Worm (Caenorhabditis elegans): Measurements from ENCODE around the gene M02F4.1.

Gene M02F4.1

DNA sequence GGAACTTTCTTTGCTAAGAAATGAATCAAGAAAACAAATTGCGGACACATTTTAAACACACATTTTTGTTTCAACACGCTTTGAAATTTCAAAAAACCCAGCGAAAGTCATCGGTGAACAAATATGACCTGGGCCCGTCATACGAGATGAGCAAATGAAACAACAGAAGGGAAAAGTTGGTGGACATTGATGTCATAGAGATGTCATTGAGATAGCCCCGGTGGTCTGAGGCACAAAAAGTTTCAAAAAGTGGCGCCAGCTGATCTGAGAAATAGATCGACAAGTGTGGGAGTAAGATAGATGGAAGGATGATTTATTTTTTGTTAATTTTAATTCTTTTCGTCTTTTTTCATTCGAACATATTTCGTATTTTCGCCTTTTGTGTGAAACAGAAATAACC lies 19.8 kb upstream of the M02F4.1 start:
- no peak for TF ChIP-seq nhr-237 (tag; optimal IDR thresholded peaks at IDR 0.05)
- peak; percentile 3 for TF ChIP-seq elt-1 (tag; optimal IDR thresholded peaks at IDR 0.05)

DNA sequence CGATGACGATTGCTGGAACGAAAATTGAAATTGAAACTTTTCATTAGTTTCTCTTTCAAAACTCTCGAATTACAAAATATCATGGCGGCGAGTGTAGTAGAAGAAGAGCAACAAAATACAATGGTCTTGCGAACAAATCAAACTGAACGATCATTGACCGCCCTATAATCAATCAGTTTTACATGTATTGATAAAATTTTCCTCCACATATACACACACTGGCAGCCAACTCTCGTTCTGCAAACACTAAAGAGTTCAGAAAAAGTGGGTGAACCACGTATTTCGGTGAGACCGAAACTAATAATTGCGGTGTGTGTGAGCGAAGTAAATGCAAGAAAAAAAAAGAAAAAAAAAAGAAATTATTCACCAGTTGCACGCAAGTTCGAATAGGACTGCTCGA lies 18.3 kb upstream of the M02F4.1 start:
- TF ChIP-seq elt-2 (tag; optimal IDR thresholded peaks at IDR 0.05), result peak; percentile 36
- no peak for TF ChIP-seq nfya-1 (tag; optimal IDR thresholded peaks at IDR 0.05; ENCODE audit: insufficient read depth)
- TF ChIP-seq elt-1 (tag; optimal IDR thresholded peaks at IDR 0.05), result no peak
- no peak for TF ChIP-seq lin-39 (tag; optimal IDR thresholded peaks at IDR 0.05)
- TF ChIP-seq pha-4 (tag; optimal IDR thresholded peaks at IDR 0.05), result no peak
- peak; percentile 34 for TF ChIP-seq pqm-1 (tag; optimal IDR thresholded peaks at IDR 0.05)
- TF ChIP-seq jun-1 (tag; optimal IDR thresholded peaks at IDR 0.05), result no peak

DNA sequence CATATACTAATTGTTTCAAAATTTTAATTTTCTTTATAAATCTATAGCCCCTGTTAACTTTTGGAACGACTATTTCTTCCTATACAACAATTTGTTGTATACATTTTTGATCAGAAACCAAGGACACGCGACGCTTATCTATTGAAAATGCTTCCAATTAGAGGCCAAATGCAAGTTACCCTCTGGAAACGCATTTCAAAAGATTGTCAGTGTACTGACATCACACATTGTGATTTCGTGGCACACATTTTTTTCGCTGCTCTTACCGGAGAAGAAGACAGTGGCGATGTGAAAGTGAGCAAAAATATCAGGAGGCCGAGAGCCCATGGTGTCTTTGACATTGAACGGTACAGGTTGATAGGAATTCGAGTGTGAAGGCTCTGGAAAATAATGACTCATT lies 16.5 kb upstream of the M02F4.1 start, which contains the start of gene cnnm-3:
Gene cnnm-3, minus strand, starts transcription at position 382 of the 400 bp plus-strand sequence.
- TF ChIP-seq snpc-4 (tag; optimal IDR thresholded peaks at IDR 0.05) (no peak), aly-2 (tag; optimal IDR thresholded peaks at IDR 0.05) (no peak), nhr-12 (tag; optimal IDR thresholded peaks at IDR 0.05) (no peak), lin-39 (tag; optimal IDR thresholded peaks at IDR 0.05) (no peak), ZK546.5 (tag; optimal IDR thresholded peaks at IDR 0.05) (no peak), egl-5 (tag; optimal IDR thresholded peaks at IDR 0.05) (no peak), nhr-28 (tag; optimal IDR thresholded peaks at IDR 0.05) (no peak), fkh-2 (tag; optimal IDR thresholded peaks at IDR 0.05) (no peak), eor-1 (tag; optimal IDR thresholded peaks at IDR 0.05) (no peak), fos-1 (tag; optimal IDR thresholded peaks at IDR 0.05) (no peak), zag-1 (tag; optimal IDR thresholded peaks at IDR 0.05) (no peak), elt-2 (tag; optimal IDR thresholded peaks at IDR 0.05) (no peak), R02D3.7 (tag; optimal IDR thresholded peaks at IDR 0.05) (no peak), jun-1 (tag; optimal IDR thresholded peaks at IDR 0.05) (no peak), elt-3 (tag; optimal IDR thresholded peaks at IDR 0.05) (no peak), egl-27 (tag; optimal IDR thresholded peaks at IDR 0.05) (no peak), skn-1 (tag; optimal IDR thresholded peaks at IDR 0.05) (no peak), unc-62 (GFP tag; optimal IDR thresholded peaks at IDR 0.05) (no peak), ama-1 (optimal IDR thresholded peaks at IDR 0.05) (no peak), daf-12 (tag; optimal IDR thresholded peaks at IDR 0.05) (no peak)

DNA sequence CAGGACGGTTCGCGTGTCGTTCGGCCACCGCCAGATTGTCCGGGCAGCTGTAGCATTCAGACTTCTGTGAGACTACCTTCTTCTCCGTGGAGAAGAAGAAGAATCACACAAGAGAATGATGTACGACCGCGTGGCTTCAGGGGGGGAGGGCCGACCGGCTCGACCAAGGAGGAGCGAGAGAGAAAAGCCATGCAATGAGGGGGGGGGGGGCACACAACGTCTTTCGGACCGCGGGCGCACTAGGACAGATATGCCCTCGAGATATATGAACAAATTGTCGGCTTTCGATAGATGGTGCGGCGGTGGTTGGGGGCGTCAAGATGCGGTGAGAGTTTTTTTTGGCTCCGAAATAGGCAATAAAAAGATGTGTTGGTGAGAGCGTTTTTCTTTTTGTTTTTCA lies 11.7 kb upstream of the M02F4.1 start:
- TF ChIP-seq lin-15B (tag; optimal IDR thresholded peaks at IDR 0.05) (no peak), snpc-4 (tag; optimal IDR thresholded peaks at IDR 0.05) (no peak), lin-39 (tag; optimal IDR thresholded peaks at IDR 0.05) (peak; percentile 64), ceh-16 (tag; optimal IDR thresholded peaks at IDR 0.05) (no peak), mdl-1 (tag; optimal IDR thresholded peaks at IDR 0.05) (no peak), nhr-77 (tag; optimal IDR thresholded peaks at IDR 0.05) (no peak), nhr-11 (tag; optimal IDR thresholded peaks at IDR 0.05) (no peak), nhr-12 (tag; optimal IDR thresholded peaks at IDR 0.05) (no peak), nhr-25 (tag; optimal IDR thresholded peaks at IDR 0.05) (no peak), elt-3 (tag; optimal IDR thresholded peaks at IDR 0.05) (no peak), nfya-1 (tag; optimal IDR thresholded peaks at IDR 0.05; ENCODE audit: insufficient read depth) (peak; percentile 6), nhr-76 (tag; optimal IDR thresholded peaks at IDR 0.05) (no peak), egl-27 (tag; optimal IDR thresholded peaks at IDR 0.05) (no peak), skn-1 (tag; optimal IDR thresholded peaks at IDR 0.05) (no peak)

DNA sequence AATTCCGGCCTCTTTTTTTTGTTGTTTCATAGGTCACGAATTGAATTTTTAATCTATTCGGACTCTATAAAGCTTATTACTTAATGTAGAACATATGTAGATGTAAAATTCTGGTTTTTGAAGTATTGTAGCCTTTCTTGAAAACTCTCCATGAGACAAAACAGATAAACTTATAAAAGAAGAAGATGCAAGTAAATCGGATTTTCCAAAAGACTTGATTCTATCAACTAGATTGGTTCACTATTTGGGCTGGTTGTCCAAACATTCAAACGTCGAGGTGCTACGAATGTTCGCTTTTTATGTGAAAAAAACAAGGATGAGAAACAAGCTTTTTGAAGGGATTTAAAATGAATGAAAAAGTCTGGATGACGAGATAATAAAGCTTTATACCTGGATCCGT lies 11.1 kb upstream of the M02F4.1 start:
- TF ChIP-seq mml-1 (tag; optimal IDR thresholded peaks at IDR 0.05) (no peak), nhr-77 (tag; optimal IDR thresholded peaks at IDR 0.05) (no peak), pha-4 (tag; optimal IDR thresholded peaks at IDR 0.05) (no peak), jun-1 (tag; optimal IDR thresholded peaks at IDR 0.05) (no peak), nfya-1 (tag; optimal IDR thresholded peaks at IDR 0.05; ENCODE audit: insufficient read depth) (no peak), daf-12 (tag; optimal IDR thresholded peaks at IDR 0.05) (no peak), mdl-1 (tag; optimal IDR thresholded peaks at IDR 0.05) (no peak)

DNA sequence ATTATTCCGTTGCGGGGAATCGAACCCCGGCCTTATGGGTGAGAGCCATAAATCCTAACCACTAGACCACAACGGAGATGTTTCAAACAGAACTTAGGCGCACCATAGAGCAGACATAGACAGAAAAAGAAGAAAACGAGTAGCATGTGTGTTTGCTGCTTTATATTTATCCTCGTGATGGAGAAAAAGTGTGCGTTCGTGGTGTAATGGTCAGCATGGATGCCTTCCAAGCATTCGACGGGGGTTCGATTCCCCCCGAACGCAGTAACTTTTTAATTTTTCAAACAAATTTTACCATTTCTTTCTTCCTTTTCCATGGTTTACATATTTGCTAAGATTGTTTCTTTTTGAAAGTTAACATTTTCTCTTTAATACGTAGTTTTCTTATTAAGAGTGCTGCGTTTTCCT lies 7.0 kb upstream of the M02F4.1 start:
- TF ChIP-seq ceh-16 (tag; optimal IDR thresholded peaks at IDR 0.05) (peak; percentile 29), nhr-76 (tag; optimal IDR thresholded peaks at IDR 0.05) (peak; percentile 75), elt-1 (tag; optimal IDR thresholded peaks at IDR 0.05) (no peak), hmg-11 (tag; optimal IDR thresholded peaks at IDR 0.05) (peak; percentile 99), pha-4 (tag; optimal IDR thresholded peaks at IDR 0.05) (peak; percentile 80), nhr-28 (tag; optimal IDR thresholded peaks at IDR 0.05) (peak; percentile 69), nhr-23 (tag; optimal IDR thresholded peaks at IDR 0.05) (peak; percentile 44), mdl-1 (tag; optimal IDR thresholded peaks at IDR 0.05) (peak; percentile 33), ama-1 (optimal IDR thresholded peaks at IDR 0.05) (peak; percentile 71), nhr-77 (tag; optimal IDR thresholded peaks at IDR 0.05) (peak; percentile 89), fos-1 (tag; optimal IDR thresholded peaks at IDR 0.05) (peak; percentile 86), nhr-237 (tag; optimal IDR thresholded peaks at IDR 0.05) (no peak), tbx-2 (tag; optimal IDR thresholded peaks at IDR 0.05) (peak; percentile 91), unc-39 (tag; optimal IDR thresholded peaks at IDR 0.05) (peak; percentile 46), nhr-11 (tag; optimal IDR thresholded peaks at IDR 0.05) (peak; percentile 74), fkh-2 (tag; optimal IDR thresholded peaks at IDR 0.05) (no peak), unc-62 (GFP tag; optimal IDR thresholded peaks at IDR 0.05) (peak; percentile 49), eor-1 (tag; optimal IDR thresholded peaks at IDR 0.05) (no peak), ceh-9 (tag; optimal IDR thresholded peaks at IDR 0.05) (peak; percentile 68), fkh-10 (GFP tag; optimal IDR thresholded peaks at IDR 0.05) (peak; percentile 59), ceh-28 (tag; optimal IDR thresholded peaks at IDR 0.05) (peak; percentile 75), egl-5 (tag; optimal IDR thresholded peaks at IDR 0.05) (peak; percentile 93), elt-3 (tag; optimal IDR thresholded peaks at IDR 0.05) (peak in 1 of 3 experiments; percentile 51), snpc-4 (tag; optimal IDR thresholded peaks at IDR 0.05) (peak; percentile 51), nfya-1 (tag; optimal IDR thresholded peaks at IDR 0.05; ENCODE audit: insufficient read depth) (peak; percentile 88), elt-2 (tag; optimal IDR thresholded peaks at IDR 0.05) (peak; percentile 72)
